Fruit fly (Drosophila melanogaster) Kc167 (cell line): ENCODE data around the gene CG31741.

Experiments used
- Myc ChIP-seq: fragments of >200 bp; optimal IDR thresholded peaks from 2 replicates; lab custom pipeline; 2017; ENCODE audit warnings: missing external identifiers
- Sin3A ChIP-seq: fragments of >200 bp; optimal IDR thresholded peaks from 2 replicates; lab custom pipeline; 2018; ENCODE audit warnings: missing external identifiers
- h ChIP-seq: fragments of >200 bp; optimal IDR thresholded peaks from 3 replicates; lab custom pipeline; 2018; ENCODE audit warnings: missing external identifiers
- insv ChIP-seq: fragments of >200 bp; optimal IDR thresholded peaks from 3 replicates; lab custom pipeline; 2018; ENCODE audit warnings: missing external identifiers
- psq ChIP-seq: fragments of >200 bp; optimal IDR thresholded peaks from 2 replicates; lab custom pipeline; 2017; ENCODE audit warnings: missing external identifiers
- ttk ChIP-seq: sonication (Bioruptor generic); optimal IDR thresholded peaks from 2 replicates; lab custom pipeline; 2017; ENCODE audit warnings: missing external identifiers

The CG31741 gene

dm6 chr2L:18083956-18084355, at the start of gene CG31741:
CG31741 (plus strand) TSS chr2L:18084256.
- TF ChIP-seq psq (lab: Kevin White, UChicago) (no peak), Sin3A (no peak), h (no peak), Myc (lab: Kevin White, UChicago) (no peak), ttk (lab: Kevin White, UChicago) (no peak), insv (lab: Kevin White, UChicago) (no peak)

- no peak for TF ChIP-seq psq (lab: Kevin White, UChicago)
- no peak for TF ChIP-seq h
- TF ChIP-seq Myc (lab: Kevin White, UChicago), result no peak
- no peak for TF ChIP-seq Sin3A
- TF ChIP-seq ttk (lab: Kevin White, UChicago), result no peak
- TF ChIP-seq insv (lab: Kevin White, UChicago), result no peak
Observed at dm6 chr2L:18067266-18067665, 16.8 kb upstream of the CG31741 start.

- TF ChIP-seq psq (lab: Kevin White, UChicago) (no peak), Myc (lab: Kevin White, UChicago) (no peak), ttk (lab: Kevin White, UChicago) (no peak), h (no peak), Sin3A (no peak), insv (lab: Kevin White, UChicago) (no peak)
Observed at dm6 chr2L:18077969-18078368, 6.1 kb upstream of the CG31741 start, which contains the start of gene Arr1. Arr1 (plus strand) TSS chr2L:18078269.

DNA sequence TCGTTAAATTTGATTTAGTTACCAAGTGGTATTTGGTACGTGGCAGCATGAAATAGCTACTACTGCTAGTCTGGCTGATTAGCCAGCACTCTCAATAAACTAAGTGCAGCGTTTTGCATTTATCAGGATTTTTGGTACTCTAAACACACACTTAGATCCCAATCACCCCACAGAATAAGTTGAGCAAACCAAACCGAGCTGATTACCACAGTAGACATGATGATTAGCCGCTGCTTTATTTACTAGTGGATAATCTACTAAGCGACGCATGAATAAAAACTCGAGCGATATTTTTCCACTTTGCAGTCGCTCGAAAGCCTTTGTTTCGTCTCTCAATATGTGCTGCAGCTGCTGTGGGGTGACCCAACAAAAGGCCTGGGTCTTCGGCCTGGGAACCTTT, 2.7 kb upstream of the CG31741 start, which contains the start of gene ninaD:
Gene ninaD, plus strand, starts transcription at position 301 of the 400 bp plus-strand sequence.
- TF ChIP-seq Sin3A, result no peak
- TF ChIP-seq psq (lab: Kevin White, UChicago), result no peak
- no peak for TF ChIP-seq insv (lab: Kevin White, UChicago)
- TF ChIP-seq ttk (lab: Kevin White, UChicago), result no peak
- TF ChIP-seq h, result no peak
- TF ChIP-seq Myc (lab: Kevin White, UChicago), result no peak

DNA sequence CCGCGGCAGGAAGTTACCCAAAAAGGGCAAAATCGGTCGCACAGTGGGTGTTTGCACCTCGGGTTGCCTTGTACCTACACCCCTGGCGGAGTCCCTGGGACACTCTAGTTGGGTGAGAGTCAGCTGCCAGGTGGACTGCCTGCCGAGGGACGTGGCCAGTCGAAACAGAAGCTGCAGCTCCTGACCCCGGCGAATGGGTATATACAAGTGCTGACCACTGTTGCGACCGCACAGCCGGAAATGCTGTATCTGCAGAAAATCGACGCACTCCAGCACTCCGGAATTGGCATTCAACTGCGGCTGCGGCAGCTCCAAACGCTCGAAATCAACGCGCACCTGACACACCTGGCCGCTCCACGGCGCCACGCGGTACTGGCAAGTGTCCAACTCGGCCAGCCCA, 7.6 kb downstream of the CG31741 start:
- no peak for TF ChIP-seq Myc (lab: Kevin White, UChicago)
- TF ChIP-seq ttk (lab: Kevin White, UChicago), result no peak
- no peak for TF ChIP-seq insv (lab: Kevin White, UChicago)
- TF ChIP-seq psq (lab: Kevin White, UChicago), result no peak
- TF ChIP-seq Sin3A, result no peak
- no peak for TF ChIP-seq h

DNA sequence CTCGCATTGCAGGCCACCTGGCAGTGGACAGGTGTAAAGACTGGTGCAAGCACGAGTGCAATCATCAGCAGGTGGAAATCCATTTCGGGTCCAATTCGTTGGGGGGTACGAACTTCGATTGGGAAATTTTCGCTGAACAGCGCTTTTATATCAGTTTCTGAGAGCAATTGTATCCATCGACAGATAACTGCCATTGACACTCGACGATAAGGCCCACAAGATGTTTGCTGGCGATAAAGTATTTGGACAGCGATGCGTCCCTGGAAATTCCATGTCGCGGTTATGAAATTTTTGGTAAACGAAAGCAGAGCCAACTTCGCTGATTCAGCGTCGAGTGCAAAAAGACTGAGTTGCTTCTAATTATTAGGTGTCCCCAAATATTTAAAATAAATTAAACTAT, 8.1 kb downstream of the CG31741 start, which contains the start of gene CG15153:
Gene CG15153, minus strand, starts transcription at position 101 of the 400 bp plus-strand sequence.
- TF ChIP-seq Sin3A (no peak), h (no peak), Myc (lab: Kevin White, UChicago) (no peak), ttk (lab: Kevin White, UChicago) (no peak), insv (lab: Kevin White, UChicago) (no peak)

DNA sequence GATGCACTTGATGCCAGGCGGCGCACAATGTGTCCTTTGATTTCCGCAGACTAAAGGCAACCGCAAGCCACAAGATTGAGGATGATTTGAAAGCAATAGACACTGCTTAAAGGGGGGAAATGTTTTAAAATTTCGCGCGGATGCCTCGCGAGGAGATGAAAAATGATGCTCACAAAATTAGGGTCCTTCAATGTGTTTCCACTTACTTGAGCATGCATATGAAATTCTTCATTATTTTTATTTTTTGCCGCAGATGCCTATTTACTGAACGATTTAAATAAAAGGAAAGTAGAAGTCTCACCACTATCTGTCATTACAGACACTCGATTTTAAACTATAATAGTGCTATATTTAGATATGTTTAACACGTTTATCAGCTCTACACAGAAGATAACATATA, 12.2 kb downstream of the CG31741 start, which contains the start of gene Slc25A46b:
Gene Slc25A46b, plus strand, starts transcription at position 301 of the 400 bp plus-strand sequence.
- no peak for TF ChIP-seq psq (lab: Kevin White, UChicago)
- TF ChIP-seq ttk (lab: Kevin White, UChicago), result no peak
- no peak for TF ChIP-seq Myc (lab: Kevin White, UChicago)
- TF ChIP-seq h, result no peak
- TF ChIP-seq Sin3A, result no peak
- TF ChIP-seq insv (lab: Kevin White, UChicago), result no peak

DNA sequence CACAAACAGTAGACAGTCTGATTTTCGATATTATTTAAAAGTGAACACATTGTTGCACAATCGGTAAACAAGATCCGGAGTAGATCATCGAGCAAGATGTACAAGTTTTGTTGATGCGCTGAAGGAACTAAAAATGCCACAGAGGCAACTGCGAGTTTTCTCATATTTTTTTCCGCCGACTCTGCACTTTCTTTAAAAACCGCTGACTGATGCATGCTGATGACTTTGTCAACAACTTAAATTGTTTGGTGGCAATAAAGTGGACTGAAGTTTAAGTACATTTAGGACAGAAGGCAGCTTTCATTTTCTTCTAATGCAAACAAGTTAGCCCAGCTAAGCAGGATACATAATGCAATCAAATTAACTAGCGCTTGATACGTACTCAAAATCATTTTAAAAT, 28.4 kb downstream of the CG31741 start:
- no peak for TF ChIP-seq insv (lab: Kevin White, UChicago)
- TF ChIP-seq Myc (lab: Kevin White, UChicago), result no peak
- TF ChIP-seq h, result no peak

DNA sequence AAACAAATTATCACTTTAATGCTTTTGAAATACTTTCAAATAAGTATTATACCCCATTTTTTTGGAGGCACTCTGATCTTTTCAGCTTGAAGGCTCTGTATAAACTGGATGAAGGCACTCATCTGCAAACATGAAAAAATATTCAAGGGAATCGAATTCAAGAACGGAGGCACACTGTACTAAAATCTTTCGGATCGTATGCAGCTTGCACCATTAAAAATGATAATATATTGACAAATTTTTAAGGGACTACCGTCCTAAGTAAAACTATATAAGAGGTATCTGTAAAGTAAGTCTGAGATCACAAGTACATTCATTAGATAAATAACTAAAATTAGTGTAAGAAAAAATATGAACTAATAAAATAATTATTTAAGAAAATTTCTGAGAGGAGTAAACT, 29.0 kb downstream of the CG31741 start, which contains the start of gene CG44476:
Gene CG44476, minus strand, starts transcription at position 101 of the 400 bp plus-strand sequence.
- TF ChIP-seq h (no peak), insv (lab: Kevin White, UChicago) (no peak)

DNA sequence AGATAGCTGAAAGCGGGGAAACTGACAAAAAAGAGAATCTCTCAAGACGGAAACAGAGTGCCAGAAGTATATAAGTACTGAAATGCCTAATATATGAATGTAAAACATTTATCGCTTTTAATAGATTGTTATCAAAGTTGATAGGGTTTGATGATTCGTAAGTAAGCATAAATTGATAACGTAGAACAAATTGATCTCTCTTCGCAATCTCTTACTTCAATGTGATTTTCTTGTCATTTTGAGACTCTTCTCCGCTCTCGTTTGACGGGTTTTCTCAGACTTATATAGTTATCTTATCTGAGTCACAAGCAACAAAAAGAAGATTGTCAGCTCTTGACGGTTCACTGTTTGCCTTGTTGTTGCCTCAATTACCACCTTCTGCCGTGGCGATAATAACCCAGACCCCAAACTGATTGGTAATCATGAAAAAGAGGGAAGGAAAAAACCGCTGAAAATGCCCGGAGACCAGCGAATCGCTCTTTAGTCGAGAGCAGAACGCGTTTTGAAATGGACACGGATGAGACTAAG, 30.2 kb downstream of the CG31741 start, which contains the start of gene CG15152:
Gene CG15152, plus strand, starts transcription at position 372 of the 528 bp plus-strand sequence.
- TF ChIP-seq Sin3A, result no peak
- no peak for TF ChIP-seq Myc (lab: Kevin White, UChicago)

DNA sequence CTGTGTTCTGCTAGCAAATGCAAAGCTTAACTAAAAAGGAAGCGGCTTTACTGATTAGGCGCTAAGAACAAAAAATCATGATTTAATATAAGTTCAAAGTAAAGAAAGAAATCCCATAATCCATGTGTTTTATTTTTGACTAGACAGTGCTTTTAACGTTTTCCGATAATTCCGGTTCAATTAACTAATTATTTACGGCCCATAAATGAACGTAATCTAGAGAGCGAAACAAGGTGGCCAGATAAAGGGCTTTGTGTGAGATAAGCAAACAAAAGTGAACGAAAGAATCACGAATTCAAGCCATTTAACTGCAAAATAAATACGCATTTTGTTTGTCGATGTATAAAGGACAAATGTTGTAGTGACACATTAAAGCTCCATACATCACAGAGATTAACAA, 31.0 kb downstream of the CG31741 start:
- TF ChIP-seq psq (lab: Kevin White, UChicago), result no peak
- TF ChIP-seq ttk (lab: Kevin White, UChicago), result no peak
- no peak for TF ChIP-seq h
- TF ChIP-seq Myc (lab: Kevin White, UChicago), result no peak
- TF ChIP-seq insv (lab: Kevin White, UChicago), result no peak
- TF ChIP-seq Sin3A, result no peak

DNA sequence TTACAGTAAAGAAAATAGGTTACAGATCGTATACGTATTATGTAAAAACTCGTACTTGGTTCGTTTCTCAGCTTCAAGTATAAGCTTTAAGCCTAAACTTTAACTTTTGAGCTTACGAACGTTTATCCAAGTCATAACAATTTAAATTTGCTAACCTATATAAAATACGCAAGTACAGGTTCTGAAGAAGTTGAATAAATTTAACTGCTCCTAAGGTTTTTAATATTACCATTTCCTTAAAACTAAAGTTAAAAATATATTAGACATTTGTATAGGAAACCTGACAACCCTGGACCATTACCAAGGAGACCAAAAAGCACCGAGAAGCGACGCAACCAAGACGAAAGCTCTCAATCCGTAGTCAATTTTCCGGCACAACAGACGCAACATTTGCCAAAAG, 35.6 kb downstream of the CG31741 start, which contains the start of gene CG5758:
Gene CG5758, plus strand, starts transcription at position 353 of the 400 bp plus-strand sequence.
- no peak for TF ChIP-seq Myc (lab: Kevin White, UChicago)
- no peak for TF ChIP-seq insv (lab: Kevin White, UChicago)
- no peak for TF ChIP-seq psq (lab: Kevin White, UChicago)
- TF ChIP-seq ttk (lab: Kevin White, UChicago), result no peak
- no peak for TF ChIP-seq h
- TF ChIP-seq Sin3A, result no peak
